Fruit fly (Drosophila melanogaster): ENCODE data around the gene CG31287.

dm6 chr3R:16232569-16232968 lies 29.4 kb downstream of the CG31287 start:
- TF ChIP-seq dsx (GFP tag; optimal IDR thresholded peaks at IDR 0.05; ENCODE audit: poor library complexity, severe bottlenecking) (no peak), Lpt (GFP tag; optimal IDR thresholded peaks at IDR 0.05) (peak; percentile 36), dac (GFP tag; optimal IDR thresholded peaks at IDR 0.05) (no peak), Sox14 (GFP tag; optimal IDR thresholded peaks at IDR 0.05) (no peak), CG6276 (GFP tag; optimal IDR thresholded peaks at IDR 0.05) (peak; percentile 44), Eip78C (GFP tag) (no peak), CG32006 (GFP tag; optimal IDR thresholded peaks at IDR 0.05) (no peak), achi (GFP tag; optimal IDR thresholded peaks at IDR 0.05) (no peak), Blimp-1 (GFP tag; optimal IDR thresholded peaks at IDR 0.05) (no peak)

Measured in whole organism, prepupa.